Worm (Caenorhabditis elegans) whole organism, L4/young adult: ENCODE data around the gene T02H6.7.

Experiments
- dao-5 ChIP-seq: sonication (generic microtip); optimal IDR thresholded peaks from 2 replicates; lab custom pipeline; 2016; ENCODE audit warnings: missing genotype, missing genetic modification characterization, moderate library complexity, missing compliant biosample characterization
- him-1 ChIP-seq: sonication (generic microtip); optimal IDR thresholded peaks from 2 replicates; lab custom pipeline; 2016; ENCODE audit warnings: missing genotype, missing genetic modification reagents, missing genetic modification characterization, missing compliant biosample characterization

DNA sequence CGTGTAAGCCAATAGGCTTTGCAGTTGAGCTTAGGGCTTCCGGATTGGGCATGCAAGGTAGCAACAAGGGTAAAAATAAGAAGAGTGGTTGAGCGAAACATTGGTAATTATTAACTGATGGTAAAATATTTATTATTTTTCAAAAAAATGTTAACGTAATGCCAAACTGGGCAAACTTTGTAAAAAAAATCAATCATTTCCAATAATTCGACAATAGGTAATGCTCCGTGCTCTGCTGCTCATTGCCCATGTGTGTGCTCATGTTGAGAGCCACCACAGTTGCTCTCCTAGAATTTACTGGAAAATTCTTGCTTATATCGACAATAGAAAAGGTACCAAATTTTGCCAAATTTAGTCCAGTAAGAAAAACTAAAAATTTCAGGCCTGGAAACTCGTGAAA lies 1.8 kb upstream of the T02H6.7 start, which contains the start of the genes T02H6.10 and T02H6.8:
- no peak for TF ChIP-seq dao-5 (tag; lab: Kevin White, UChicago)
- no peak for TF ChIP-seq him-1
